Worm (Caenorhabditis elegans): ENCODE measurements around the gene mog-1.
A peak's percentile ranks its signal among the peaks of the same experiment; 100 is the strongest.

The mog-1 gene

ce11 chrIII:9929525-9929924 is 26.5 kb downstream of the mog-1 start:
- no peak for TF ChIP-seq dao-5 (tag; optimal IDR thresholded peaks at IDR 0.05)
- no peak for TF ChIP-seq him-1 (tag; optimal IDR thresholded peaks at IDR 0.05)
- TF ChIP-seq W03F9.2 (tag; optimal IDR thresholded peaks at IDR 0.05) = no peak

- TF ChIP-seq dao-5 (tag; optimal IDR thresholded peaks at IDR 0.05) (no peak), him-1 (tag; optimal IDR thresholded peaks at IDR 0.05) (no peak), W03F9.2 (tag; optimal IDR thresholded peaks at IDR 0.05) (no peak)
These were observed 27.2 kb downstream of the mog-1 start, which contains the start of gene ttr-1 for ce11 chrIII:9928777-9929176. Gene ttr-1 (plus strand): TSS chrIII:9929077.

ce11 chrIII:9927378-9927777 is 28.6 kb downstream of the mog-1 start, which contains the start of gene ttr-2:
Gene ttr-2 (plus strand): TSS chrIII:9927769.
- TF ChIP-seq dao-5 (tag; optimal IDR thresholded peaks at IDR 0.05) (no peak), him-1 (tag; optimal IDR thresholded peaks at IDR 0.05) (no peak), W03F9.2 (tag; optimal IDR thresholded peaks at IDR 0.05) (no peak)

- TF ChIP-seq him-1 (tag; optimal IDR thresholded peaks at IDR 0.05) (no peak), W03F9.2 (tag; optimal IDR thresholded peaks at IDR 0.05) (no peak), dao-5 (tag; optimal IDR thresholded peaks at IDR 0.05) (no peak)
These were observed 29.4 kb downstream of the mog-1 start, which contains the start of gene ttr-3 for ce11 chrIII:9926650-9927049. Gene ttr-3 (minus strand): TSS chrIII:9926750.

ce11 chrIII:9922874-9923273 is 33.1 kb downstream of the mog-1 start, which contains the start of gene cbp-2:
Gene cbp-2 (plus strand): TSS chrIII:9923174.
- TF ChIP-seq him-1 (tag; optimal IDR thresholded peaks at IDR 0.05) (no peak), dao-5 (tag; optimal IDR thresholded peaks at IDR 0.05) (no peak), W03F9.2 (tag; optimal IDR thresholded peaks at IDR 0.05) (no peak)

ce11 chrIII:9922310-9922709 is 33.7 kb downstream of the mog-1 start:
- TF ChIP-seq him-1 (tag; optimal IDR thresholded peaks at IDR 0.05) (no peak), W03F9.2 (tag; optimal IDR thresholded peaks at IDR 0.05) (no peak), dao-5 (tag; optimal IDR thresholded peaks at IDR 0.05) (no peak)

ce11 chrIII:9920764-9921163 is 35.3 kb downstream of the mog-1 start, which contains the start of gene F40F12.3:
Gene F40F12.3 (minus strand): TSS chrIII:9920864.
- TF ChIP-seq dao-5 (tag; optimal IDR thresholded peaks at IDR 0.05) (no peak), him-1 (tag; optimal IDR thresholded peaks at IDR 0.05) (no peak), W03F9.2 (tag; optimal IDR thresholded peaks at IDR 0.05) (no peak)

ce11 chrIII:9913722-9914121 is 42.3 kb downstream of the mog-1 start, which contains the start of gene cbp-3:
Gene cbp-3 (plus strand): TSS chrIII:9913993.
- TF ChIP-seq him-1 (tag; optimal IDR thresholded peaks at IDR 0.05) (no peak), W03F9.2 (tag; optimal IDR thresholded peaks at IDR 0.05) (no peak), dao-5 (tag; optimal IDR thresholded peaks at IDR 0.05) (no peak)

- TF ChIP-seq dao-5 (tag; optimal IDR thresholded peaks at IDR 0.05) (no peak), him-1 (tag; optimal IDR thresholded peaks at IDR 0.05) (no peak), W03F9.2 (tag; optimal IDR thresholded peaks at IDR 0.05) (no peak)
These were observed 43.0 kb downstream of the mog-1 start for ce11 chrIII:9912998-9913397.

- TF ChIP-seq W03F9.2 (tag; optimal IDR thresholded peaks at IDR 0.05) (no peak), him-1 (tag; optimal IDR thresholded peaks at IDR 0.05) (no peak), dao-5 (tag; optimal IDR thresholded peaks at IDR 0.05) (no peak)
These were observed 43.5 kb downstream of the mog-1 start for ce11 chrIII:9912501-9912900.

ce11 chrIII:9910608-9911479 is 45.2 kb downstream of the mog-1 start, which contains the start of the genes cyld-1 and F40F12.9:
Gene cyld-1 (minus strand): TSS chrIII:9910658.
Gene F40F12.9 (plus strand): TSS chrIII:9911328.
- peak; percentile 17 for TF ChIP-seq W03F9.2 (tag; optimal IDR thresholded peaks at IDR 0.05)
- no peak for TF ChIP-seq dao-5 (tag; optimal IDR thresholded peaks at IDR 0.05)
- TF ChIP-seq him-1 (tag; optimal IDR thresholded peaks at IDR 0.05) = no peak

- TF ChIP-seq dao-5 (tag; optimal IDR thresholded peaks at IDR 0.05) = no peak
- TF ChIP-seq W03F9.2 (tag; optimal IDR thresholded peaks at IDR 0.05) = no peak
- no peak for TF ChIP-seq him-1 (tag; optimal IDR thresholded peaks at IDR 0.05)
These were observed 47.2 kb downstream of the mog-1 start for ce11 chrIII:9908769-9909168.

- no peak for TF ChIP-seq W03F9.2 (tag; optimal IDR thresholded peaks at IDR 0.05)
- no peak for TF ChIP-seq him-1 (tag; optimal IDR thresholded peaks at IDR 0.05)
These were observed 48.4 kb downstream of the mog-1 start for ce11 chrIII:9907574-9907973.

- TF ChIP-seq him-1 (tag; optimal IDR thresholded peaks at IDR 0.05) = peak; percentile 37
- TF ChIP-seq W03F9.2 (tag; optimal IDR thresholded peaks at IDR 0.05) = no peak
These were observed 50.7 kb downstream of the mog-1 start for ce11 chrIII:9905307-9905706.
